Worm (Caenorhabditis elegans): ENCODE measurements around the gene F56H11.2.

The F56H11.2 gene

DNA sequence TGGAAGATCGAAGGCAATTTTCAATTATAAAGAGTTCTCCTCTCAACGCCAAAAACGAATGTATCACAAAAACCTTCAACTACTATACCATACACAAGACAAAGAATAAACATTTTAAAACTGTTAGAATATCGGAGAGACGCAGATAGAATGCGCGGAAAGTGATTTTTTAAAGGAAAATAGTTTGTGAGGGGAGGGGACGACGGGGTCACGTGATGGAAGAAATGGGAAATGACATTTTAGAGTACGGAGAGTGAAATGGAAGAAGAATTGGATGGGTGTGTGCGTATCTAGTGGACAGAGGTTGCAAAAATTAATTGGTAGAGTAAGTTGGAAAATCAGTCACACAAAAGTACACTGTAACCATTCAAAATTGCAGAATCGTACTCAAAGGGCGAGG lies 1.4 kb upstream of the F56H11.2 start (continued):
- TF ChIP-seq lir-3 (tag; optimal IDR thresholded peaks at IDR 0.05; ENCODE audit: poor library complexity): peak; percentile 15
- no peak for TF ChIP-seq unc-62 (GFP tag; optimal IDR thresholded peaks at IDR 0.05)
- peak; percentile 86 for TF ChIP-seq nhr-90 (tag; optimal IDR thresholded peaks at IDR 0.05; ENCODE audit: poor library complexity)
- TF ChIP-seq lin-13 (GFP tag; optimal IDR thresholded peaks at IDR 0.05): peak; percentile 63
- TF ChIP-seq ztf-4 (tag; optimal IDR thresholded peaks at IDR 0.05): no peak
- TF ChIP-seq fkh-4 (tag; optimal IDR thresholded peaks at IDR 0.05; ENCODE audit: borderline replicate concordance): no peak
- no peak for TF ChIP-seq pax-3 (tag; optimal IDR thresholded peaks at IDR 0.05)
- TF ChIP-seq alr-1 (tag; optimal IDR thresholded peaks at IDR 0.05; ENCODE audit: borderline replicate concordance): no peak

DNA sequence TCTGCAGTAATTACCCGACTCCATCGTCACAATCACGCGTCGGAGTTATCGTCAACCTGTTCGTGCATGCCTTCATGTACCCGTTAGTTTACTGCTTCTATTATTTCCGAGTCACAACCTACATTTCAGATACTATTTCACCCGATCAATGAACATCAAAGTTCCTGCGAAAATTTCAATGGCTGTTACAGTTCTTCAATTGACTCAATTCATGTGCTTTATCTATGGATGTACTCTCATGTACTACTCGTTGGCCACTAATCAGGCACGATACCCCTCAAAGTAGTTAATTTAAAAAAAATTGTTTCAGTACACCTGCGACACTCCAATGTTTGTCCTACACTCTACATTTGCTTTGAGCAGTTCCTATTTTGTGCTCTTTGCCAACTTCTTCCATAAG lies 2.2 kb downstream of the F56H11.2 start:
- no peak for TF ChIP-seq zip-4 (GFP tag; optimal IDR thresholded peaks at IDR 0.05)
- peak; percentile 9 for TF ChIP-seq snu-23 (GFP tag; optimal IDR thresholded peaks at IDR 0.05)
- TF ChIP-seq efl-3 (GFP tag; optimal IDR thresholded peaks at IDR 0.05): no peak
- peak; percentile 15 for TF ChIP-seq nhr-71 (tag; optimal IDR thresholded peaks at IDR 0.05)
- no peak for TF ChIP-seq nhr-11 (tag; optimal IDR thresholded peaks at IDR 0.05)
- peak; percentile 34 for TF ChIP-seq nhr-90 (tag; optimal IDR thresholded peaks at IDR 0.05; ENCODE audit: poor library complexity)
- TF ChIP-seq hlh-17 (GFP tag; optimal IDR thresholded peaks at IDR 0.05; ENCODE audit: borderline replicate concordance): no peak

DNA sequence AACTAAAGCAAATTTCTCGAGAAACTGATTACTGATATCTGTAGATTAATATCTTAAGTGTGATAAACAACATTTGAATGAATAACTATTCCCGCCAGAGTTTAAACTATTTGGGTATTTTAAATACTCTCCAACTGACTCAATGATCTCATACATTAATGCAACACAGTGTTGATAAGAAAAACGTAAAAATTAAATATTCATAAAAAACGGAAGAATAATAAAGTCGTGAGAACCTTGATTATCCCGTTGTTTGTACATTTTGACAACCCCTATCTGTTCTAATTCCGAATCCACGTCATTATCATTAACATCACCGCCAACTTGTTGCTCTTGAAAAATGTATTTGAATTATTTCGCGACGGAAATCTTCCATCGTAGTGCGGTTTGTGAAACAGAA lies 3.3 kb downstream of the F56H11.2 start, which contains the start of gene elo-7:
Gene elo-7 (plus strand): TSS at position 301 of the 400 bp plus-strand sequence.
- TF ChIP-seq nhr-71 (tag; optimal IDR thresholded peaks at IDR 0.05) (no peak), fkh-10 (GFP tag; optimal IDR thresholded peaks at IDR 0.05) (no peak), F16B12.6 (tag; optimal IDR thresholded peaks at IDR 0.05) (no peak), C04F5.9 (tag; optimal IDR thresholded peaks at IDR 0.05) (no peak), nhr-77 (tag; optimal IDR thresholded peaks at IDR 0.05) (no peak), lin-14 (GFP tag; optimal IDR thresholded peaks at IDR 0.05) (no peak), jun-1 (tag; optimal IDR thresholded peaks at IDR 0.05) (no peak), mef-2 (tag; optimal IDR thresholded peaks at IDR 0.05) (no peak), nhr-76 (tag; optimal IDR thresholded peaks at IDR 0.05) (no peak), nhr-20 (tag; optimal IDR thresholded peaks at IDR 0.05) (no peak), aly-2 (tag; optimal IDR thresholded peaks at IDR 0.05) (no peak), ama-1 (optimal IDR thresholded peaks at IDR 0.05) (no peak), ceh-88 (GFP tag; IDR thresholded peaks at IDR 0.05) (no peak), mab-9 (GFP tag; IDR thresholded peaks at IDR 0.05) (no peak), sox-4 (tag; optimal IDR thresholded peaks at IDR 0.05) (no peak), lsy-2 (tag; optimal IDR thresholded peaks at IDR 0.05) (no peak), elt-3 (tag; optimal IDR thresholded peaks at IDR 0.05) (no peak)

DNA sequence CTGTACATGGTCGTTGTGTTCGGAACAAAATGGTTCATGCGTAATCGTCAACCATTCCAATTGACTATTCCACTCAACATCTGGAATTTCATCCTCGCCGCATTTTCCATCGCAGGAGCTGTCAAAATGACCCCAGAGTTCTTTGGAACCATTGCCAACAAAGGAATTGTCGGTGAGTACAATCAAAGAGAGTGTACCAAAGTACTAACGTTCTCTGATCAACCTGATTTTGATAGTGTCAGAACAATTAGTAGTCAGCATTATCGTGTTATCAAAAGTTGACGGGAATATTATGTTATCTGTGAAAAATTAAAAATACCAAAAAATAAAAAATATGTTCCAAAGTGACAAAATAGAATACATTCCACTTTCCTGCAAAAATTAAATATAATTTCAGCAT lies 6.0 kb downstream of the F56H11.2 start:
- TF ChIP-seq elt-2 (tag; optimal IDR thresholded peaks at IDR 0.05) (peak; percentile 51), ces-1 (GFP tag; optimal IDR thresholded peaks at IDR 0.05) (no peak), tbx-2 (tag; optimal IDR thresholded peaks at IDR 0.05) (no peak), efl-1 (optimal IDR thresholded peaks at IDR 0.05) (no peak), efl-1 (GFP tag; optimal IDR thresholded peaks at IDR 0.05 in 1 of 2) (no peak), irx-1 (tag; optimal IDR thresholded peaks at IDR 0.05) (no peak)

Measured in whole organism, L1 larva.